Worm (Caenorhabditis elegans) whole organism, mixed stage, embryonic: ENCODE results near the gene C47D12.4.

Experiments
- blmp-1 ChIP-seq: fragments of 150-350 bp; optimal IDR thresholded peaks from 2 replicates; lab custom pipeline; 2014; ENCODE audit warnings: missing biosample characterization, missing genetic modification characterization
- ceh-39 ChIP-seq: fragments of 150-350 bp; optimal IDR thresholded peaks from 2 replicates; lab custom pipeline; 2014; ENCODE audit warnings: missing biosample characterization, missing genetic modification characterization
- elt-1 ChIP-seq: sonication (generic microtip); optimal IDR thresholded peaks from 2 replicates; lab custom pipeline; 2017; ENCODE audit warnings: missing genetic modification characterization, mild to moderate bottlenecking, missing compliant biosample characterization, antibody characterized with exemption, moderate library complexity, borderline replicate concordance; ENCODE audit not compliant: insufficient read depth
- lin-13 ChIP-seq: fragments of 150-350 bp; optimal IDR thresholded peaks from 2 replicates; lab custom pipeline; 2014; ENCODE audit warnings: missing biosample characterization, missing genetic modification characterization
- pha-4 ChIP-seq: fragments of 150-350 bp; optimal IDR thresholded peaks from 2 replicates; lab custom pipeline; 2018; ENCODE audit warnings: missing biosample characterization, missing genetic modification reagents, missing genetic modification characterization
- snpc-4 ChIP-seq: fragments of 150-350 bp; optimal IDR thresholded peaks from 2 replicates; lab custom pipeline; 2014; ENCODE audit warnings: missing biosample characterization, missing genetic modification characterization

- TF ChIP-seq lin-13 (tag; lab: Kevin White, UChicago): no peak
- no peak for TF ChIP-seq ceh-39 (tag; lab: Kevin White, UChicago)
- TF ChIP-seq elt-1 (tag; lab: Kevin White, UChicago): no peak
- TF ChIP-seq pha-4 (tag; lab: Kevin White, UChicago): no peak
- TF ChIP-seq blmp-1 (tag; lab: Kevin White, UChicago): no peak
- no peak for TF ChIP-seq snpc-4 (tag; lab: Kevin White, UChicago)
Observed at ce11 chrII:11720819-11721218, 39.2 kb downstream of the C47D12.4 start.
